Worm (Caenorhabditis elegans) whole organism, L4 larva: ENCODE measurements around the gene Y6E2A.4.

ENCODE experiments used
- Y75B8A.6 ChIP-seq: fragments of 200-800 bp; sonication (Bioruptor generic); IDR thresholded peaks from 2 replicates; pipeline ENCODE4 v1.3.6; 2022; ENCODE audit warnings: missing genetic modification reagents, missing genetic modification characterization, missing compliant biosample characterization
- fkh-10 ChIP-seq: fragments of 150-350 bp; optimal IDR thresholded peaks from 2 replicates; lab custom pipeline; 2014; ENCODE audit warnings: missing biosample characterization, missing genetic modification reagents, missing genetic modification characterization
- jun-1 ChIP-seq: fragments of 150-350 bp; optimal IDR thresholded peaks from 2 replicates; lab custom pipeline; 2014; ENCODE audit warnings: missing biosample characterization, missing genetic modification reagents, missing genetic modification characterization
- mdl-1 ChIP-seq, 2 experiments: fragments of 150-350 bp in 1 of 2; sonication (generic microtip) in 1 of 2; optimal IDR thresholded peaks; 2 replicates each; lab custom pipeline; 2014 to 2017; ENCODE audit warnings: missing biosample characterization in 2 of 2, missing genetic modification characterization in 2 of 2
- mxl-3 ChIP-seq: fragments of 200-800 bp; sonication (Bioruptor generic); optimal IDR thresholded peaks from 2 replicates; lab custom pipeline; 2018; ENCODE audit warnings: mild to moderate bottlenecking, missing genetic modification characterization, missing compliant biosample characterization
- nhr-102 ChIP-seq: sonication (generic microtip); optimal IDR thresholded peaks from 2 replicates; lab custom pipeline; 2016; ENCODE audit warnings: mild to moderate bottlenecking, missing genetic modification characterization, moderate library complexity, missing compliant biosample characterization
- nhr-237 ChIP-seq: sonication (generic microtip); optimal IDR thresholded peaks from 2 replicates; lab custom pipeline; 2017; ENCODE audit warnings: missing biosample characterization, missing genetic modification characterization
- nhr-28 ChIP-seq: fragments of 150-350 bp; optimal IDR thresholded peaks from 2 replicates; lab custom pipeline; 2014; ENCODE audit warnings: missing biosample characterization, missing genetic modification characterization
- pha-4 ChIP-seq, 2 experiments: fragments of 150-350 bp in 1 of 2; fragments of 200-800 bp in 1 of 2; sonication (Bioruptor generic) in 1 of 2; IDR thresholded peaks in 1 of 2; optimal IDR thresholded peaks in 1 of 2; 2 replicates each; pipeline versions ENCODE4 v1.3.6 to Lab custom; 2014 to 2022; ENCODE audit warnings: missing genetic modification characterization in 2 of 2, missing genetic modification reagents in 2 of 2, missing biosample characterization in 1 of 2, missing compliant biosample characterization in 1 of 2
- php-3 ChIP-seq: fragments of 200-800 bp; sonication (Bioruptor generic); IDR thresholded peaks from 2 replicates; pipeline ENCODE4 v1.3.6; 2022; ENCODE audit warnings: missing genetic modification reagents, missing genetic modification characterization, missing compliant biosample characterization
- pqm-1 ChIP-seq: sonication (generic microtip); optimal IDR thresholded peaks from 2 replicates; lab custom pipeline; 2017; ENCODE audit warnings: missing biosample characterization, missing genetic modification characterization
- saeg-2 ChIP-seq: fragments of 200-800 bp; sonication (Bioruptor generic); IDR thresholded peaks from 2 replicates; pipeline ENCODE4 v1.3.6; 2022; ENCODE audit warnings: missing genetic modification reagents, missing genetic modification characterization, missing compliant biosample characterization
- skn-1 ChIP-seq: fragments of 150-350 bp; optimal IDR thresholded peaks from 2 replicates; lab custom pipeline; 2014; ENCODE audit warnings: missing biosample characterization, missing genetic modification characterization
- unc-39 ChIP-seq: sonication (generic microtip); optimal IDR thresholded peaks from 2 replicates; lab custom pipeline; 2017; ENCODE audit warnings: missing biosample characterization, missing genetic modification characterization

DNA sequence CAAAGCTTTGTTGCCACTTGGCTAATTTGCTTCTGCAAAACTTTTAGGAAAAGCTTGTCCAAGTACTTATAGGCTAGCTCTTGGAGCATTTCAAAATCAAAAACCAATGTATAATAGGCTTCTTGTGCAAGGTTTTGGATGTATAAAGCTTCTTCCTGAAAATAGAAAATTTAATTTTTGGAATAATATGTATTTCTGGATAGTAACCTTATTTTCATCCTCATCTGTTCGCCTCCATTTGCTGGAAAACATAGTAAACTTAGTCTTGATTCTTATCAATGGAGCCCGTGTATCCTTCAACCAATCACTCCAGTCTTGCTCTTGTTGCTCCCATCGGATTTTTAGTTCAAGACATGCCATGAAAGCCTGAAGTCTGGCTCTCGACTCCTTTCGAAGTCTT is at the start of gene Y6E2A.4:
- TF ChIP-seq skn-1 (tag; lab: Kevin White, UChicago) (no peak), mxl-3 (GFP tag; lab: Kevin White, UChicago) (no peak), nhr-102 (tag; lab: Kevin White, UChicago) (no peak), nhr-237 (tag; lab: Kevin White, UChicago) (no peak), nhr-28 (tag; lab: Kevin White, UChicago) (no peak), saeg-2 (no peak), php-3 (no peak), Y75B8A.6 (GFP tag; lab: Robert Waterston, UW) (no peak), unc-39 (tag; lab: Kevin White, UChicago) (no peak), pqm-1 (tag; lab: Kevin White, UChicago) (no peak), jun-1 (no peak), mdl-1 (tag; optimal IDR thresholded peaks at IDR 0.05; lab: Kevin White, UChicago) (no peak), fkh-10 (GFP tag; lab: Kevin White, UChicago) (no peak), pha-4 (GFP tag; IDR thresholded peaks at IDR 0.05; lab: Robert Waterston, UW) (no peak), pha-4 (tag; optimal IDR thresholded peaks at IDR 0.05; lab: Kevin White, UChicago) (no peak)
